Fruit fly (Drosophila melanogaster) whole organism, wandering third instar larva: ENCODE measurements around the gene trx.

ENCODE experiments used
- Abd-B ChIP-seq: fragments of >200 bp; optimal IDR thresholded peaks from 2 replicates; lab custom pipeline; 2017; ENCODE audit warnings: missing biosample characterization, missing genetic modification characterization
- CG9705 ChIP-seq: fragments of 200-800 bp; sonication (Bioruptor generic); optimal IDR thresholded peaks from 2 replicates; lab custom pipeline; 2018; ENCODE audit warnings: missing biosample characterization, mild to moderate bottlenecking, missing genetic modification characterization
- CrebA ChIP-seq: fragments of 200-800 bp; sonication (Bioruptor generic); optimal IDR thresholded peaks from 2 replicates; lab custom pipeline; 2016; ENCODE audit warnings: missing biosample characterization, mild to moderate bottlenecking, missing genetic modification characterization, borderline replicate concordance
- Dfd ChIP-seq: fragments of >200 bp; optimal IDR thresholded peaks from 2 replicates; lab custom pipeline; 2017; ENCODE audit warnings: missing biosample characterization, missing genetic modification characterization
- Dif ChIP-seq: fragments of 200-275, 200-300 bp; sonication (Bioruptor generic); optimal IDR thresholded peaks from 2 replicates; lab custom pipeline; 2018; ENCODE audit warnings: missing biosample characterization, missing genetic modification characterization; ENCODE audit not compliant: partially characterized antibody
- GATAd ChIP-seq: sonication (Bioruptor generic); optimal IDR thresholded peaks from 2 replicates; lab custom pipeline; 2016; ENCODE audit warnings: missing biosample characterization, missing genetic modification characterization
- HLH106 ChIP-seq: fragments of 200-800 bp; optimal IDR thresholded peaks from 3 replicates; lab custom pipeline; 2019; ENCODE audit warnings: missing biosample characterization, mild to moderate bottlenecking, missing genetic modification characterization, moderate library complexity
- Hnf4 ChIP-seq: fragments of 200-800 bp; sonication (Bioruptor generic); optimal IDR thresholded peaks from 2 replicates; lab custom pipeline; 2016; ENCODE audit warnings: missing biosample characterization, mild to moderate bottlenecking, missing genetic modification characterization
- Hr83 ChIP-seq: fragments of 200-300 bp; sonication (Bioruptor generic); optimal IDR thresholded peaks from 2 replicates; lab custom pipeline; 2016; ENCODE audit warnings: missing biosample characterization, mild to moderate bottlenecking, missing genetic modification characterization, moderate library complexity; ENCODE audit not compliant: poor library complexity, severe bottlenecking
- Mio ChIP-seq: sonication (Bioruptor generic); optimal IDR thresholded peaks from 2 replicates; lab custom pipeline; 2016; ENCODE audit warnings: missing biosample characterization, missing genetic modification characterization
- Myc ChIP-seq: fragments of >200 bp; optimal IDR thresholded peaks from 2 replicates; lab custom pipeline; 2017
- N ChIP-seq: fragments of >200 bp; optimal IDR thresholded peaks from 2 replicates; lab custom pipeline; 2018; ENCODE audit warnings: missing biosample characterization, missing external identifiers, missing genetic modification characterization
- OdsH ChIP-seq: fragments of 200-800 bp; sonication (Bioruptor generic); optimal IDR thresholded peaks from 2 replicates; lab custom pipeline; 2016; ENCODE audit warnings: missing biosample characterization, mild to moderate bottlenecking, missing genetic modification characterization
- Rel ChIP-seq, 2 experiments: fragments of 200-800 bp; sonication (Bioruptor generic) in 1 of 2; optimal IDR thresholded peaks; 2 replicates in 1 of 2; 3 replicates in 1 of 2; lab custom pipeline; 2016 to 2019; ENCODE audit warnings: mild to moderate bottlenecking in 2 of 2, missing biosample characterization in 2 of 2, missing genetic modification characterization in 2 of 2, moderate library complexity in 1 of 2
- Sp1 ChIP-seq: fragments of 200-800 bp; sonication (Bioruptor generic); optimal IDR thresholded peaks from 3 replicates; lab custom pipeline; 2019; ENCODE audit warnings: missing biosample characterization, mild to moderate bottlenecking, missing genetic modification characterization, moderate library complexity
- Vsx2 ChIP-seq: fragments of 200-300, 225-300 bp; sonication (Bioruptor generic); optimal IDR thresholded peaks from 2 replicates; lab custom pipeline; 2018; ENCODE audit warnings: missing biosample characterization, missing genetic modification characterization; ENCODE audit not compliant: partially characterized antibody
- br ChIP-seq: fragments of 200-800 bp; sonication (Bioruptor generic); optimal IDR thresholded peaks from 2 replicates; lab custom pipeline; 2016; ENCODE audit warnings: missing biosample characterization, missing genetic modification characterization
- brk ChIP-seq: fragments of 200-800 bp; sonication (Bioruptor generic); optimal IDR thresholded peaks from 2 replicates; lab custom pipeline; 2016; ENCODE audit warnings: missing biosample characterization, mild to moderate bottlenecking, missing genetic modification characterization
- dl ChIP-seq, 2 experiments: fragments of 175-275, 200-275 bp in 1 of 2; fragments of 200-275 bp in 1 of 2; sonication (Bioruptor generic); optimal IDR thresholded peaks; lab custom pipeline; 2018; ENCODE audit warnings: mild to moderate bottlenecking in 2 of 2, missing biosample characterization in 2 of 2, missing genetic modification characterization in 2 of 2, moderate library complexity in 2 of 2; ENCODE audit not compliant: partially characterized antibody in 2 of 2, insufficient read depth in 1 of 2
- dmrt93B ChIP-seq: fragments of 200-800 bp; sonication (Bioruptor generic); optimal IDR thresholded peaks from 2 replicates; lab custom pipeline; 2018; ENCODE audit warnings: missing biosample characterization, mild to moderate bottlenecking, missing genetic modification characterization
- dsf ChIP-seq: sonication (Bioruptor generic); optimal IDR thresholded peaks from 2 replicates; lab custom pipeline; 2016; ENCODE audit warnings: missing biosample characterization, missing genetic modification characterization, borderline replicate concordance
- ey ChIP-seq: fragments of 200-800 bp; sonication (Bioruptor generic); optimal IDR thresholded peaks from 2 replicates; lab custom pipeline; 2016; ENCODE audit warnings: missing biosample characterization, missing genetic modification characterization
- foxo ChIP-seq, 2 experiments: fragments of 200-800 bp; sonication (Bioruptor generic); optimal IDR thresholded peaks; 2 replicates in 1 of 2; 3 replicates in 1 of 2; lab custom pipeline; 2016 to 2017; ENCODE audit warnings: missing biosample characterization in 2 of 2, missing genetic modification characterization in 2 of 2
- fru ChIP-seq: fragments of 200-800 bp; sonication (Bioruptor generic); optimal IDR thresholded peaks from 3 replicates; lab custom pipeline; 2016; ENCODE audit warnings: missing biosample characterization, mild to moderate bottlenecking, missing genetic modification characterization
- h ChIP-seq: fragments of 200-800 bp; sonication (Bioruptor generic); optimal IDR thresholded peaks from 3 replicates; lab custom pipeline; 2016; ENCODE audit warnings: missing biosample characterization, mild to moderate bottlenecking, missing genetic modification characterization
- jim ChIP-seq: fragments of 175-275, 200-325 bp; sonication (Bioruptor generic); optimal IDR thresholded peaks from 2 replicates; lab custom pipeline; 2016; ENCODE audit warnings: missing biosample characterization, mild to moderate bottlenecking, missing genetic modification characterization
- lola ChIP-seq: fragments of >200 bp; optimal IDR thresholded peaks from 2 replicates; lab custom pipeline; 2017; ENCODE audit warnings: missing biosample characterization, missing genetic modification characterization
- pan ChIP-seq: fragments of >200 bp; optimal IDR thresholded peaks from 2 replicates; lab custom pipeline; 2017
- psq ChIP-seq: fragments of 200-800 bp; sonication (Bioruptor generic); optimal IDR thresholded peaks from 3 replicates; lab custom pipeline; 2017; ENCODE audit warnings: missing biosample characterization, mild to moderate bottlenecking, missing genetic modification characterization, moderate library complexity
- rgr ChIP-seq: fragments of 200-800 bp; sonication (Bioruptor generic); optimal IDR thresholded peaks from 3 replicates; lab custom pipeline; 2016; ENCODE audit warnings: missing biosample characterization, mild to moderate bottlenecking, missing genetic modification characterization
- sage ChIP-seq: fragments of 200-800 bp; sonication (Bioruptor generic); optimal IDR thresholded peaks from 2 replicates; lab custom pipeline; 2016; ENCODE audit warnings: missing biosample characterization, mild to moderate bottlenecking, missing genetic modification characterization
- sv ChIP-seq: fragments of 200-800 bp; sonication (Bioruptor generic); optimal IDR thresholded peaks from 3 replicates; lab custom pipeline; 2016; ENCODE audit warnings: missing biosample characterization, missing genetic modification characterization
- tai ChIP-seq: sonication (Bioruptor generic); optimal IDR thresholded peaks from 2 replicates; lab custom pipeline; 2016; ENCODE audit warnings: missing biosample characterization, missing genetic modification characterization

Gene trx

dm6 chr3R:14315912-14316444, 29.3 kb upstream of the trx start, which contains the start of gene Set8:
Set8 (plus strand) TSS chr3R:14316038.
- no peak for TF ChIP-seq h (GFP tag; lab: Kevin White, UChicago)
- peak; percentile 96 for TF ChIP-seq psq (GFP tag; lab: Kevin White, UChicago)
- no peak for TF ChIP-seq Rel (GFP tag; optimal IDR thresholded peaks at IDR 0.05; lab: Kevin White, UChicago)
- peak; percentile 97 for TF ChIP-seq Rel (tag; optimal IDR thresholded peaks at IDR 0.05; lab: Kevin White, UChicago)
- TF ChIP-seq jim (GFP tag; lab: Kevin White, UChicago), result peak; percentile 93

- TF ChIP-seq ey (GFP tag; lab: Kevin White, UChicago) (no peak), pan (lab: Kevin White, UChicago) (no peak), sv (GFP tag; lab: Kevin White, UChicago) (no peak), psq (GFP tag; lab: Kevin White, UChicago) (no peak), Abd-B (GFP tag; lab: Kevin White, UChicago) (no peak), dsf (GFP tag; lab: Kevin White, UChicago) (no peak), HLH106 (no peak), tai (no peak), Vsx2 (GFP tag; lab: Kevin White, UChicago) (no peak), fru (GFP tag; lab: Kevin White, UChicago) (no peak), Dfd (no peak), h (GFP tag; lab: Kevin White, UChicago) (no peak), foxo (GFP tag; optimal IDR thresholded peaks at IDR 0.05; lab: Kevin White, UChicago) (no peak), Mio (GFP tag; lab: Kevin White, UChicago) (no peak), br (no peak)
Measured at dm6 chr3R:14314554-14314953, 27.9 kb upstream of the trx start, which contains the start of gene Crz. Crz (plus strand) TSS chr3R:14314854.

dm6 chr3R:14311027-14311426, 24.3 kb upstream of the trx start:
- TF ChIP-seq dmrt93B (GFP tag; lab: Kevin White, UChicago) (no peak), ey (GFP tag; lab: Kevin White, UChicago) (peak; percentile 47), N (GFP tag; lab: Kevin White, UChicago) (no peak), CrebA (GFP tag; lab: Kevin White, UChicago) (no peak), HLH106 (peak; percentile 53), brk (no peak), Abd-B (GFP tag; lab: Kevin White, UChicago) (no peak), psq (GFP tag; lab: Kevin White, UChicago) (no peak), sv (GFP tag; lab: Kevin White, UChicago) (no peak), foxo (GFP tag; optimal IDR thresholded peaks at IDR 0.05; lab: Kevin White, UChicago) (peak in 1 of 2 experiments; percentile 60), dsf (GFP tag; lab: Kevin White, UChicago) (no peak), Hr83 (GFP tag; lab: Kevin White, UChicago) (no peak), h (GFP tag; lab: Kevin White, UChicago) (peak; percentile 61), Mio (GFP tag; lab: Kevin White, UChicago) (no peak), fru (GFP tag; lab: Kevin White, UChicago) (no peak), jim (GFP tag; lab: Kevin White, UChicago) (no peak), sage (GFP tag; lab: Kevin White, UChicago) (no peak), rgr (GFP tag; lab: Kevin White, UChicago) (peak; percentile 48), CG9705 (no peak), Myc (lab: Kevin White, UChicago) (no peak), dl (GFP tag; optimal IDR thresholded peaks at IDR 0.05; lab: Kevin White, UChicago; ENCODE audit: insufficient read depth in 1 of 2, partially characterized antibody in 2 of 2) (no peak), Hnf4 (GFP tag; lab: Kevin White, UChicago) (no peak), OdsH (peak; percentile 8), GATAd (GFP tag; lab: Kevin White, UChicago) (peak; percentile 14), Dif (GFP tag; lab: Kevin White, UChicago) (no peak), lola (GFP tag; lab: Kevin White, UChicago) (no peak), Vsx2 (GFP tag; lab: Kevin White, UChicago) (no peak), Sp1 (peak; percentile 42)
- TF ChIP-seq, all 38 proteins: peak for 8
